Fruit fly (Drosophila melanogaster): Measurements from ENCODE around the gene Jhbp4.

Gene Jhbp4

dm6 chr3R:16094011-16094729 is 50.9 kb downstream of the Jhbp4 start (continued):
- TF ChIP-seq lbe (GFP tag; optimal IDR thresholded peaks at IDR 0.05) (no peak), CG33557 (GFP tag; optimal IDR thresholded peaks at IDR 0.05) (peak; percentile 74), CG12942 (GFP tag; optimal IDR thresholded peaks at IDR 0.05) (peak; percentile 48), Sin3A (optimal IDR thresholded peaks at IDR 0.05) (no peak), ATbp (GFP tag; optimal IDR thresholded peaks at IDR 0.05) (peak; percentile 85), CG14965 (GFP tag; optimal IDR thresholded peaks at IDR 0.05; ENCODE audit: borderline replicate concordance) (no peak), schlank (tag; optimal IDR thresholded peaks at IDR 0.05) (no peak), CG15073 (GFP tag; optimal IDR thresholded peaks at IDR 0.05) (no peak), pan (optimal IDR thresholded peaks at IDR 0.05) (peak in 1 of 2 experiments; percentile 59), pan (GFP tag; optimal IDR thresholded peaks at IDR 0.05 in 1 of 2, IDR thresholded peaks at IDR 0.05 in 1 of 2) (no peak), Med (GFP tag) (peak; percentile 68), CG17612 (GFP tag; IDR thresholded peaks at IDR 0.05) (no peak), ase (GFP tag; IDR thresholded peaks at IDR 0.05) (no peak; the same call in 2 of the 3 replicates), CG4617 (GFP tag; optimal IDR thresholded peaks at IDR 0.05; ENCODE audit: borderline replicate concordance) (peak; percentile 41), CG1024 (GFP tag; IDR thresholded peaks at IDR 0.05) (no peak), CG4424 (GFP tag; optimal IDR thresholded peaks at IDR 0.05) (peak; percentile 83), Tbp (GFP tag; optimal IDR thresholded peaks at IDR 0.05) (no peak), CG8765 (GFP tag; IDR thresholded peaks at IDR 0.05) (no peak), CG10462 (GFP tag; optimal IDR thresholded peaks at IDR 0.05) (peak; percentile 56), grn (GFP tag; optimal IDR thresholded peaks at IDR 0.05) (no peak), da (GFP tag; optimal IDR thresholded peaks at IDR 0.05) (no peak), pita (GFP tag; optimal IDR thresholded peaks at IDR 0.05) (no peak), ssp (GFP tag; IDR thresholded peaks at IDR 0.05) (peak; percentile 49; the same call in 1 of the 2 replicates), CG30431 (GFP tag; optimal IDR thresholded peaks at IDR 0.05) (peak; percentile 55), D19B (GFP tag; optimal IDR thresholded peaks at IDR 0.05) (peak; percentile 93), ttk (GFP tag; IDR thresholded peaks at IDR 0.05) (no peak; the same call in none of the 2 replicates), CG8944 (GFP tag; optimal IDR thresholded peaks at IDR 0.05) (peak; percentile 27), org-1 (GFP tag; optimal IDR thresholded peaks at IDR 0.05) (peak; percentile 71), nom (GFP tag; optimal IDR thresholded peaks at IDR 0.05) (peak; percentile 64), scrt (GFP tag; optimal IDR thresholded peaks at IDR 0.05) (no peak), CG17829 (tag; optimal IDR thresholded peaks at IDR 0.05) (peak; percentile 85), CG8290 (GFP tag; optimal IDR thresholded peaks at IDR 0.05) (peak; percentile 15), CG8290 (tag; optimal IDR thresholded peaks at IDR 0.05) (peak in 1 of 2 experiments; percentile 21), wdn (GFP tag; IDR thresholded peaks at IDR 0.05) (no peak), Spps (tag; optimal IDR thresholded peaks at IDR 0.05) (peak; percentile 70), CG15514 (GFP tag; optimal IDR thresholded peaks at IDR 0.05) (no peak), CG2875 (GFP tag; optimal IDR thresholded peaks at IDR 0.05) (peak; percentile 80), CG6765 (GFP tag; optimal IDR thresholded peaks at IDR 0.05) (peak; percentile 28), ab (GFP tag; optimal IDR thresholded peaks at IDR 0.05) (no peak), sc (optimal IDR thresholded peaks at IDR 0.05) (no peak), sc (GFP tag; optimal IDR thresholded peaks at IDR 0.05) (peak; percentile 79), D (optimal IDR thresholded peaks at IDR 0.05) (no peak), D (GFP tag; optimal IDR thresholded peaks at IDR 0.05) (peak; percentile 92), lmd (GFP tag; IDR thresholded peaks at IDR 0.05) (peak; percentile 58), sens (GFP tag) (peak; percentile 95), CG4404 (GFP tag; IDR thresholded peaks at IDR 0.05) (peak; percentile 28; the same call in 1 of the 2 replicates), CG10654 (GFP tag; optimal IDR thresholded peaks at IDR 0.05) (peak; percentile 69), CG12219 (GFP tag; optimal IDR thresholded peaks at IDR 0.05) (peak; percentile 32), twi (tag; optimal IDR thresholded peaks at IDR 0.05) (peak; percentile 51), row (GFP tag; IDR thresholded peaks at IDR 0.05) (peak; percentile 81), HLHmδ (GFP tag; optimal IDR thresholded peaks at IDR 0.05) (peak; percentile 30), CG11723 (GFP tag; optimal IDR thresholded peaks at IDR 0.05) (peak; percentile 77)
